Worm (Caenorhabditis elegans) whole organism, L3 larva: ENCODE results near the gene rnf-5.

Source experiments
- ceh-16 ChIP-seq: sonication (generic microtip); optimal IDR thresholded peaks from 2 replicates; lab custom pipeline; 2017; ENCODE audit warnings: missing biosample characterization, missing genetic modification characterization
- fkh-2 ChIP-seq: fragments of 150-350 bp; optimal IDR thresholded peaks from 2 replicates; lab custom pipeline; 2014; ENCODE audit warnings: missing biosample characterization, missing genetic modification reagents, missing genetic modification characterization
- snpc-4 ChIP-seq: fragments of 150-350 bp; optimal IDR thresholded peaks from 2 replicates; lab custom pipeline; 2014; ENCODE audit warnings: missing biosample characterization, missing genetic modification characterization
- ztf-11 ChIP-seq: fragments of 150-350 bp; optimal IDR thresholded peaks from 2 replicates; lab custom pipeline; 2014; ENCODE audit warnings: missing biosample characterization, missing genetic modification characterization

rnf-5 gene

ce11 chrIII:4115085-4115484 is 51.6 kb downstream of the rnf-5 start, which contains the start of gene unc-103:
Gene unc-103 (plus strand): TSS chrIII:4115385.
- TF ChIP-seq fkh-2 (tag; lab: Kevin White, UChicago), result no peak
- no peak for TF ChIP-seq ztf-11 (tag; lab: Kevin White, UChicago)
- TF ChIP-seq ceh-16 (tag; lab: Kevin White, UChicago), result no peak
- TF ChIP-seq snpc-4 (tag; lab: Kevin White, UChicago), result no peak
